Fruit fly (Drosophila melanogaster) whole organism, prepupa: ENCODE measurements around the gene CG7879.

ENCODE experiments used
- Blimp-1 ChIP-seq: fragments of 200-800 bp; sonication (Bioruptor generic); optimal IDR thresholded peaks from 3 replicates; lab custom pipeline; 2017; ENCODE audit warnings: missing biosample characterization, missing genetic modification characterization, mild to moderate bottlenecking, moderate library complexity, missing genetic modification reagents
- CG10631 ChIP-seq: fragments of 200-800 bp; sonication (Bioruptor generic); optimal IDR thresholded peaks from 2 replicates; lab custom pipeline; 2016; ENCODE audit warnings: missing biosample characterization, missing genetic modification characterization
- CG10669 ChIP-seq: fragments of 200-800 bp; sonication (Bioruptor generic); optimal IDR thresholded peaks from 3 replicates; lab custom pipeline; 2018; ENCODE audit warnings: missing biosample characterization, mild to moderate bottlenecking, missing genetic modification characterization, moderate library complexity
- CG11294 ChIP-seq: fragments of 200-800 bp; sonication (Bioruptor generic); IDR thresholded peaks from 2 replicates; pipeline ENCODE4 v1.3.6; 2022; ENCODE audit warnings: missing biosample characterization, missing genetic modification characterization
- CG11762 ChIP-seq: fragments of 200-800 bp; sonication (Bioruptor generic); optimal IDR thresholded peaks from 3 replicates; lab custom pipeline; 2016; ENCODE audit warnings: missing biosample characterization, missing genetic modification characterization; ENCODE audit not compliant: insufficient read depth
- CG11902 ChIP-seq: fragments of 200-800 bp; sonication (Bioruptor generic); optimal IDR thresholded peaks from 3 replicates; lab custom pipeline; 2016; ENCODE audit warnings: missing biosample characterization, missing genetic modification characterization
- CG15336 ChIP-seq: fragments of 200-800 bp; sonication (Bioruptor generic); IDR thresholded peaks from 2 replicates; pipeline ENCODE4 v1.3.6; 2022; ENCODE audit warnings: missing biosample characterization, missing genetic modification characterization
- CG1621 ChIP-seq: fragments of 200-800 bp; sonication (Bioruptor generic); optimal IDR thresholded peaks from 3 replicates; lab custom pipeline; 2018; ENCODE audit warnings: missing biosample characterization, mild to moderate bottlenecking, missing genetic modification characterization
- CG31627 ChIP-seq: fragments of 200-800 bp; sonication (Bioruptor generic); optimal IDR thresholded peaks from 3 replicates; lab custom pipeline; 2016; ENCODE audit warnings: missing biosample characterization, missing genetic modification characterization
- CG32006 ChIP-seq: fragments of 200-800 bp; sonication (Bioruptor generic); optimal IDR thresholded peaks from 3 replicates; lab custom pipeline; 2017; ENCODE audit warnings: missing biosample characterization, mild to moderate bottlenecking, missing genetic modification characterization
- CG34406 ChIP-seq: fragments of 200-800 bp; sonication (Bioruptor generic); optimal IDR thresholded peaks from 3 replicates; lab custom pipeline; 2016; ENCODE audit warnings: missing biosample characterization, missing genetic modification characterization
- CG3919 ChIP-seq: fragments of 200-800 bp; sonication (Bioruptor generic); optimal IDR thresholded peaks from 3 replicates; lab custom pipeline; 2016; ENCODE audit warnings: missing biosample characterization, missing genetic modification characterization
- CG4318 ChIP-seq: fragments of 200-800 bp; sonication (Bioruptor generic); optimal IDR thresholded peaks from 3 replicates; lab custom pipeline; 2017; ENCODE audit warnings: missing biosample characterization, mild to moderate bottlenecking, missing genetic modification characterization
- CG6163 ChIP-seq: fragments of 200-800 bp; sonication (Bioruptor generic); IDR thresholded peaks from 3 replicates; pipeline ENCODE4 v1.3.6; 2022; ENCODE audit warnings: missing biosample characterization, missing genetic modification characterization
- CG6276 ChIP-seq: fragments of 200-800 bp; sonication (Bioruptor generic); optimal IDR thresholded peaks from 2 replicates; lab custom pipeline; 2017; ENCODE audit warnings: missing biosample characterization, mild to moderate bottlenecking, missing genetic modification characterization
- CG6792 ChIP-seq: fragments of 200-800 bp; sonication (Bioruptor generic); optimal IDR thresholded peaks from 3 replicates; lab custom pipeline; 2016; ENCODE audit warnings: missing biosample characterization, missing genetic modification characterization
- CG6854 ChIP-seq: fragments of 200-800 bp; sonication (Bioruptor generic); optimal IDR thresholded peaks from 2 replicates; lab custom pipeline; 2017; ENCODE audit warnings: missing biosample characterization, mild to moderate bottlenecking, missing genetic modification characterization
- CG7368 ChIP-seq: fragments of 200-800 bp; sonication (Bioruptor generic); optimal IDR thresholded peaks from 3 replicates; lab custom pipeline; 2016; ENCODE audit warnings: missing biosample characterization, missing genetic modification characterization
- CG8119 ChIP-seq: fragments of 200-800 bp; sonication (Bioruptor generic); IDR thresholded peaks from 3 replicates; pipeline ENCODE4 v1.3.6; 2022; ENCODE audit warnings: missing biosample characterization, missing genetic modification characterization
- CG8632 ChIP-seq: fragments of 200-800 bp; sonication (Bioruptor generic); optimal IDR thresholded peaks from 3 replicates; lab custom pipeline; 2016; ENCODE audit warnings: missing biosample characterization, missing genetic modification characterization
- CG9139 ChIP-seq: fragments of 200-800 bp; sonication (Bioruptor generic); optimal IDR thresholded peaks from 3 replicates; lab custom pipeline; 2017; ENCODE audit warnings: missing biosample characterization, mild to moderate bottlenecking, missing genetic modification characterization
- Eip75B ChIP-seq: fragments of 200-800 bp; sonication (Bioruptor generic); optimal IDR thresholded peaks from 3 replicates; lab custom pipeline; 2016; ENCODE audit warnings: missing biosample characterization, missing genetic modification characterization
- Eip78C ChIP-seq: fragments of 200-800 bp; sonication (Bioruptor generic); peaks from one replicate; lab custom pipeline; 2016; ENCODE audit warnings: missing biosample characterization, missing genetic modification characterization
- Eip93F ChIP-seq: fragments of 200-800 bp; sonication (Bioruptor generic); optimal IDR thresholded peaks from 2 replicates; lab custom pipeline; 2016; ENCODE audit warnings: missing biosample characterization, mild to moderate bottlenecking, missing genetic modification characterization
- Ets21C ChIP-seq: fragments of 200-800 bp; sonication (Bioruptor generic); optimal IDR thresholded peaks from 3 replicates; lab custom pipeline; 2016; ENCODE audit warnings: missing biosample characterization, missing genetic modification characterization
- Ets96B ChIP-seq: fragments of 200-800 bp; optimal IDR thresholded peaks from 2 replicates; lab custom pipeline; 2019; ENCODE audit warnings: missing biosample characterization, mild to moderate bottlenecking, missing genetic modification characterization, moderate library complexity
- Gug ChIP-seq: fragments of 200-800 bp; sonication (Bioruptor generic); IDR thresholded peaks from 2 replicates; pipeline ENCODE4 v1.3.6; 2022; ENCODE audit warnings: missing biosample characterization, missing genetic modification characterization
- Hr38 ChIP-seq: sonication (Bioruptor generic); optimal IDR thresholded peaks from 2 replicates; lab custom pipeline; 2016; ENCODE audit warnings: missing biosample characterization, missing genetic modification characterization
- Hr39 ChIP-seq: fragments of 200-800 bp; sonication (Bioruptor generic); optimal IDR thresholded peaks from 2 replicates; lab custom pipeline; 2016; ENCODE audit warnings: missing biosample characterization, missing genetic modification characterization
- Hr4 ChIP-seq: fragments of 200-800 bp; sonication (Bioruptor generic); optimal IDR thresholded peaks from 3 replicates; lab custom pipeline; 2016; ENCODE audit warnings: missing biosample characterization, missing genetic modification characterization
- Met ChIP-seq: fragments of 200-800 bp; sonication (Bioruptor generic); optimal IDR thresholded peaks from 3 replicates; lab custom pipeline; 2016; ENCODE audit warnings: missing biosample characterization, missing genetic modification characterization
- Sox102F ChIP-seq: fragments of 200-800 bp; sonication (Bioruptor generic); optimal IDR thresholded peaks from 2 replicates; lab custom pipeline; 2016; ENCODE audit warnings: missing biosample characterization, mild to moderate bottlenecking, missing genetic modification characterization
- Sox14 ChIP-seq: fragments of 200-800 bp; sonication (Bioruptor generic); optimal IDR thresholded peaks from 3 replicates; lab custom pipeline; 2016; ENCODE audit warnings: missing biosample characterization, missing genetic modification characterization
- achi ChIP-seq: fragments of 200-800 bp; sonication (Bioruptor generic); optimal IDR thresholded peaks from 3 replicates; lab custom pipeline; 2016; ENCODE audit warnings: missing biosample characterization, missing genetic modification characterization
- acj6 ChIP-seq: fragments of 200-800 bp; sonication (Bioruptor generic); optimal IDR thresholded peaks from 3 replicates; lab custom pipeline; 2016; ENCODE audit warnings: missing biosample characterization, missing genetic modification characterization
- dac ChIP-seq: fragments of 200-800 bp; sonication (Bioruptor generic); optimal IDR thresholded peaks from 2 replicates; lab custom pipeline; 2017; ENCODE audit warnings: missing biosample characterization, mild to moderate bottlenecking, missing genetic modification characterization
- dsx ChIP-seq: fragments of 200-800 bp; optimal IDR thresholded peaks from 3 replicates; lab custom pipeline; 2019; ENCODE audit warnings: missing biosample characterization, mild to moderate bottlenecking, missing genetic modification characterization, moderate library complexity; ENCODE audit not compliant: poor library complexity, severe bottlenecking
- eg ChIP-seq: fragments of 200-800 bp; sonication (Bioruptor generic); IDR thresholded peaks from 3 replicates; pipeline ENCODE4 v1.3.6; 2022; ENCODE audit warnings: missing biosample characterization, missing genetic modification characterization
- fd59A ChIP-seq: fragments of 200-800 bp; sonication (Bioruptor generic); optimal IDR thresholded peaks from 2 replicates; lab custom pipeline; 2017; ENCODE audit warnings: missing biosample characterization, mild to moderate bottlenecking, missing genetic modification characterization, missing genetic modification reagents
- fd85E ChIP-seq: fragments of 200-800 bp; sonication (Bioruptor generic); optimal IDR thresholded peaks from 3 replicates; lab custom pipeline; 2016; ENCODE audit warnings: missing biosample characterization, missing genetic modification characterization
- net ChIP-seq: fragments of 200-800 bp; sonication (Bioruptor generic); optimal IDR thresholded peaks from 3 replicates; lab custom pipeline; 2016; ENCODE audit warnings: missing biosample characterization, missing genetic modification characterization
- salr ChIP-seq, 2 experiments: fragments of 200-800 bp; sonication (Bioruptor generic); optimal IDR thresholded peaks; 3 replicates each; lab custom pipeline; 2016 to 2018; ENCODE audit warnings: missing biosample characterization in 2 of 2, missing genetic modification characterization in 2 of 2, mild to moderate bottlenecking in 1 of 2
- spab ChIP-seq: fragments of 200-800 bp; sonication (Bioruptor generic); optimal IDR thresholded peaks from 2 replicates; lab custom pipeline; 2017; ENCODE audit warnings: missing biosample characterization, mild to moderate bottlenecking, missing genetic modification characterization, missing genetic modification reagents
- ss ChIP-seq, 2 experiments: fragments of 200-800 bp; sonication (Bioruptor generic); optimal IDR thresholded peaks; 2 replicates in 1 of 2; 3 replicates in 1 of 2; lab custom pipeline; 2017 to 2018; ENCODE audit warnings: mild to moderate bottlenecking in 2 of 2, missing biosample characterization in 2 of 2, missing genetic modification characterization in 2 of 2, moderate library complexity in 1 of 2
- svp ChIP-seq: fragments of 200-800 bp; sonication (Bioruptor generic); peaks from one replicate; lab custom pipeline; 2016; ENCODE audit warnings: missing biosample characterization, missing genetic modification characterization
- topi ChIP-seq: fragments of 200-800 bp; sonication (Bioruptor generic); optimal IDR thresholded peaks from 3 replicates; lab custom pipeline; 2016; ENCODE audit warnings: missing biosample characterization, missing genetic modification characterization

Gene CG7879

DNA sequence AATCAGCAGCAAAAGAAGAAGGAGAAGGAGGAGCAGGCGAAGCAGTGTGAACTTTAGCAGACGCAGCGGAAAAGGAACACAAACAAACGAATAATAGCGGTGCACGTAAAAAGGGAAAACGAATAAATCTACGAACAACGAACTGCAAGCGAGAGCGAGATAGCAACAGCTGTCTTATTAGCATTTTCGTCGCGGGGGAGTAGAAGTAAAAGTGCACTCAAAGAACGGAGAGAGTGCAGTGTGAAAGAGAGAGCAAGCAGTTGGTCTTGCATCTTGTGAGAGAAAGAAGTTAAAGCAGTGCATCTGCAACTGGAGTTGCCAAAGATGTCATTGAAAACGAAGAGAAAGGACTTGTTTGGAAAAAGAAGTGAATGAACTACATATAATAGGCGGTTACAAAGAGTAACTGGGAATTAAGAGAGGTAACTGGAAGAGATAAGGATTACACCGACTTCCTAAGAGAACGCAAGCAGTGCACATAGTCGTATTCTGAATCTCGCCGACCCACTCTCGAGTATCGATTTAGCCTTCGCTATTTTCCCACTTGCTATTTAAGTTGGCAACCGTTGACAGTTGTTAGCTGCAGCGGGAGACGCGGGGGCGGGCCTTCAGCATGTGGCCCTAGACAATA is 24.5 kb upstream of the CG7879 start (continued):
- peak; percentile 36 for TF ChIP-seq dsx
- no peak for TF ChIP-seq CG11902 (GFP tag; lab: Kevin White, UChicago)
- peak; percentile 34 to 45 for TF ChIP-seq ss (GFP tag; optimal IDR thresholded peaks at IDR 0.05; lab: Kevin White, UChicago)
- no peak for TF ChIP-seq topi (GFP tag; lab: Kevin White, UChicago)
- no peak for TF ChIP-seq CG31627 (GFP tag; lab: Kevin White, UChicago)
- no peak for TF ChIP-seq Ets96B (tag; lab: Kevin White, UChicago)
- no peak for TF ChIP-seq CG7368 (GFP tag; lab: Kevin White, UChicago)
- peak; percentile 75 for TF ChIP-seq svp (GFP tag; lab: Kevin White, UChicago)
- no peak; the same call in 2 of the 3 replicates for TF ChIP-seq CG8119
- TF ChIP-seq eg (GFP tag; lab: Robert Waterston, UW): no peak; the same call in 2 of the 3 replicates
- TF ChIP-seq Gug (GFP tag; lab: Robert Waterston, UW): no peak
- TF ChIP-seq Hr38: no peak
- no peak for TF ChIP-seq CG11294
- TF ChIP-seq CG9139: no peak
- no peak for TF ChIP-seq fd59A (GFP tag; lab: Kevin White, UChicago)
- no peak for TF ChIP-seq CG10669 (GFP tag; lab: Kevin White, UChicago)
- TF ChIP-seq CG15336: 0 out of 2 replicates have a peak, but pooled peaks have one; percentile 21
- TF ChIP-seq fd85E: no peak
- TF ChIP-seq net: peak; percentile 7

DNA sequence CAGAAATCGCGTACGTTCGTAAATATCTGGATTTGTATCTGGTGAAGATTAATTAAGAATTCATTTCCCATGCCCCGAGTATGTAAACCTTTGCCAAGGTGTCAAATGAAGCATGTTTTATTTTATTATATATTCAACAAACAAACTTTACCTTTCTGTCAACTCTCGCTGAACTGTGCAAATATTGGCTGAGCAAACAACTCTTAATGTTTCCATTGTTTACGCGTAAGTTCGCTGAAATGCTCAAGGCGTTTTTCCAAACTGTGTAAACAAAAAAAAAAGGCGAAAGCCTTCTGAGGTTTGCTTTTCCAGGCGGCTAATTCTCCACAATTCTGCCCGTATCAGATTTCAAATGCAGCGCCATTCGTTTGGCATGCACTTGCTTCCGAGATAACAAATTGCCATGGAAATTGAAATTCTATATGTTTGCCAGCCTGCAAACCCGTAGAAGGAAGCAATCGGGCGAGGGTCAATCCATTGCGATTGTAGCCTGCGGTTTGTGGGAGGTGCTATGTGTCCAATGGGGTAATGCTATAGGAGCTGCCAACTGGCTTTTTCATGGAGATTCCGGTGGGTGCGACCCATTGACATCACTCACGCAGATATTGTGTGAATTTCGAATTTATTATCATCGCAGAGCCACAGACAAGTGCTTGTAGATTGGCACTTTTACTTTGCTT is 23.4 kb upstream of the CG7879 start:
- peak; percentile 64 for TF ChIP-seq CG11762 (GFP tag; lab: Kevin White, UChicago)
- peak; percentile 85 for TF ChIP-seq CG8632 (GFP tag; lab: Kevin White, UChicago)
- no peak for TF ChIP-seq CG6276 (GFP tag; lab: Kevin White, UChicago)
- peak; percentile 70 for TF ChIP-seq acj6 (GFP tag; lab: Kevin White, UChicago)
- TF ChIP-seq spab (GFP tag; lab: Kevin White, UChicago): peak; percentile 81
- peak; percentile 90 for TF ChIP-seq CG6854 (GFP tag; lab: Kevin White, UChicago)
- TF ChIP-seq dsx: peak; percentile 50
- 0 out of 2 replicates have a peak, but pooled peaks have one; percentile 19 for TF ChIP-seq CG15336
- TF ChIP-seq achi (GFP tag; lab: Kevin White, UChicago): peak; percentile 68
- TF ChIP-seq CG32006 (GFP tag; lab: Kevin White, UChicago): peak; percentile 30
- TF ChIP-seq CG34406 (GFP tag; lab: Kevin White, UChicago): peak; percentile 85
- peak; percentile 83 for TF ChIP-seq CG3919 (GFP tag; lab: Kevin White, UChicago)
- TF ChIP-seq Hr39 (GFP tag; lab: Kevin White, UChicago): no peak
- no peak for TF ChIP-seq CG4318 (GFP tag; lab: Kevin White, UChicago)
- peak; percentile 57 for TF ChIP-seq fd85E
- TF ChIP-seq Sox102F: peak; percentile 89
- no peak for TF ChIP-seq Hr4 (GFP tag; lab: Kevin White, UChicago)
- TF ChIP-seq CG10631 (GFP tag; lab: Kevin White, UChicago): no peak
- peak; percentile 29 to 80 for TF ChIP-seq salr (GFP tag; optimal IDR thresholded peaks at IDR 0.05; lab: Kevin White, UChicago)
- TF ChIP-seq dac (GFP tag; lab: Kevin White, UChicago): no peak
- TF ChIP-seq fd59A (GFP tag; lab: Kevin White, UChicago): peak; percentile 63
- TF ChIP-seq ss (GFP tag; optimal IDR thresholded peaks at IDR 0.05; lab: Kevin White, UChicago): peak; percentile 64 to 89
- TF ChIP-seq CG8119: peak; percentile 43; the same call in 1 of the 3 replicates
- peak; percentile 94 for TF ChIP-seq Eip78C (GFP tag; lab: Kevin White, UChicago)
- peak; percentile 90 for TF ChIP-seq CG6163
- TF ChIP-seq Met: peak; percentile 86
- no peak for TF ChIP-seq Eip93F (GFP tag; lab: Kevin White, UChicago)
- peak; percentile 50 for TF ChIP-seq Ets96B (tag; lab: Kevin White, UChicago)
- TF ChIP-seq CG6792: peak; percentile 84
- peak; percentile 29 for TF ChIP-seq Ets21C (GFP tag; lab: Kevin White, UChicago)
- peak; percentile 78 for TF ChIP-seq Eip75B (GFP tag; lab: Kevin White, UChicago)
- peak; percentile 76 for TF ChIP-seq topi (GFP tag; lab: Kevin White, UChicago)
- TF ChIP-seq CG1621 (tag; lab: Kevin White, UChicago): peak; percentile 87
- peak; percentile 50 for TF ChIP-seq Sox14
- TF ChIP-seq CG9139: peak; percentile 87
- TF ChIP-seq eg (GFP tag; lab: Robert Waterston, UW): peak; percentile 49; the same call in 2 of the 3 replicates
- peak; percentile 74 for TF ChIP-seq Blimp-1 (GFP tag; lab: Kevin White, UChicago)
- peak; percentile 90 for TF ChIP-seq svp (GFP tag; lab: Kevin White, UChicago)
- peak; percentile 82 for TF ChIP-seq CG7368 (GFP tag; lab: Kevin White, UChicago)
- TF ChIP-seq Hr38: no peak
